Worm (Caenorhabditis elegans) whole organism, L4 larva: ENCODE data around the gene T14B1.1.

Source experiments
- F10B5.3 ChIP-seq: sonication (generic microtip); optimal IDR thresholded peaks from 2 replicates; lab custom pipeline; 2016; ENCODE audit warnings: mild to moderate bottlenecking, missing genetic modification characterization, missing compliant biosample characterization
- F26F4.8 ChIP-seq: fragments of 200-800 bp; sonication (Bioruptor generic); conservative IDR thresholded peaks from 2 replicates; pipeline ENCODE4 v1.3.6; 2022; ENCODE audit warnings: missing genetic modification characterization, missing compliant biosample characterization
- F49E8.2 ChIP-seq: sonication (generic microtip); optimal IDR thresholded peaks from 2 replicates; lab custom pipeline; 2016; ENCODE audit warnings: missing compliant biosample characterization, mild to moderate bottlenecking, missing genetic modification characterization, borderline replicate concordance
- R02D3.7 ChIP-seq: fragments of 150-350 bp; sonication (generic microtip); optimal IDR thresholded peaks from 3 replicates; lab custom pipeline; 2014; ENCODE audit warnings: missing biosample characterization, missing genetic modification characterization
- T20F7.1 ChIP-seq: fragments of 200-800 bp; sonication (Bioruptor generic); optimal IDR thresholded peaks from 2 replicates; lab custom pipeline; 2018; ENCODE audit warnings: mild to moderate bottlenecking, missing genetic modification characterization, missing compliant biosample characterization
- T26A8.4 ChIP-seq: fragments of 200-800 bp; sonication (Bioruptor generic); IDR thresholded peaks from 2 replicates; pipeline ENCODE4 v1.3.6; 2022; ENCODE audit warnings: missing genetic modification characterization, missing compliant biosample characterization
- Y48G9A.11 ChIP-seq: fragments of 200-800 bp; sonication (Bioruptor generic); IDR thresholded peaks from 2 replicates; pipeline ENCODE4 v1.3.6; 2022; ENCODE audit warnings: missing genetic modification reagents, missing genetic modification characterization, missing compliant biosample characterization
- ZK546.5 ChIP-seq, 2 experiments: sonication (generic microtip); optimal IDR thresholded peaks; 2 replicates each; lab custom pipeline; 2017; ENCODE audit warnings: missing biosample characterization in 2 of 2, missing genetic modification characterization in 2 of 2
- ama-1 ChIP-seq: fragments of 150-350 bp; optimal IDR thresholded peaks from 2 replicates; lab custom pipeline; 2014; ENCODE audit warnings: inconsistent platforms, mixed read lengths
- ceh-20 ChIP-seq: fragments of 200-800 bp; sonication (Bioruptor generic); IDR thresholded peaks from 2 replicates; pipeline ENCODE4 v1.3.6; 2022; ENCODE audit warnings: missing genetic modification reagents, missing genetic modification characterization, missing compliant biosample characterization
- ceh-28 ChIP-seq: fragments of 150-350 bp; optimal IDR thresholded peaks from 2 replicates; lab custom pipeline; 2014; ENCODE audit warnings: missing biosample characterization, missing genetic modification reagents, missing genetic modification characterization
- ces-1 ChIP-seq: fragments of 150-350 bp; sonication (generic microtip); optimal IDR thresholded peaks from 4 replicates; lab custom pipeline; 2014; ENCODE audit warnings: missing biosample characterization, missing genetic modification reagents, missing genetic modification characterization
- daf-16 ChIP-seq, 3 experiments: sonication (generic microtip); optimal IDR thresholded peaks; 2 replicates each; lab custom pipeline; 2016 to 2017; ENCODE audit warnings: missing genetic modification characterization in 3 of 3, missing genetic modification reagents in 3 of 3, mild to moderate bottlenecking in 2 of 3, missing compliant biosample characterization in 2 of 3, missing biosample characterization in 1 of 3, moderate library complexity in 1 of 3
- daf-19 ChIP-seq: fragments of 200-800 bp; sonication (Bioruptor generic); conservative IDR thresholded peaks from 2 replicates; pipeline ENCODE4 v1.3.6; 2022; ENCODE audit warnings: missing genetic modification characterization, missing compliant biosample characterization
- daf-8 ChIP-seq: fragments of 200-800 bp; sonication (Bioruptor generic); IDR thresholded peaks from 2 replicates; pipeline ENCODE4 v1.3.6; 2022; ENCODE audit warnings: missing genetic modification characterization, missing compliant biosample characterization
- dmd-8 ChIP-seq: fragments of 200-800 bp; sonication (Bioruptor generic); IDR thresholded peaks from 2 replicates; pipeline ENCODE4 v1.3.6; 2022; ENCODE audit warnings: missing genetic modification characterization, missing compliant biosample characterization
- dmd-9 ChIP-seq: fragments of 200-800 bp; sonication (Bioruptor generic); IDR thresholded peaks from 2 replicates; pipeline ENCODE4 v1.3.6; 2022; ENCODE audit warnings: missing genetic modification reagents, missing genetic modification characterization, missing compliant biosample characterization
- dpl-1 ChIP-seq: fragments of 150-350 bp; optimal IDR thresholded peaks from 2 replicates; lab custom pipeline; 2014; ENCODE audit warnings: missing biosample characterization, missing genetic modification reagents, missing genetic modification characterization
- dve-1 ChIP-seq: sonication (generic microtip); optimal IDR thresholded peaks from 2 replicates; lab custom pipeline; 2017; ENCODE audit warnings: antibody characterized with exemption, mild to moderate bottlenecking, missing genetic modification characterization, missing compliant biosample characterization; ENCODE audit not compliant: insufficient read depth
- egl-27 ChIP-seq: sonication (generic microtip); optimal IDR thresholded peaks from 3 replicates; lab custom pipeline; 2017; ENCODE audit warnings: missing biosample characterization, missing genetic modification reagents, missing genetic modification characterization
- fkh-10 ChIP-seq: fragments of 150-350 bp; optimal IDR thresholded peaks from 2 replicates; lab custom pipeline; 2014; ENCODE audit warnings: missing biosample characterization, missing genetic modification reagents, missing genetic modification characterization
- hlh-11 ChIP-seq: fragments of 200-800 bp; sonication (Bioruptor generic); optimal IDR thresholded peaks from 2 replicates; lab custom pipeline; 2018; ENCODE audit warnings: mild to moderate bottlenecking, missing genetic modification characterization, missing compliant biosample characterization
- lim-7 ChIP-seq: fragments of 200-800 bp; sonication (Bioruptor generic); IDR thresholded peaks from 2 replicates; pipeline ENCODE4 v1.3.6; 2022; ENCODE audit warnings: missing genetic modification characterization, missing compliant biosample characterization
- lin-29 ChIP-seq: fragments of 200-800 bp; sonication (Bioruptor generic); IDR thresholded peaks from 2 replicates; pipeline ENCODE4 v1.3.6; 2022; ENCODE audit warnings: missing genetic modification reagents, missing genetic modification characterization, missing compliant biosample characterization
- lin-39 ChIP-seq: fragments of 150-350 bp; optimal IDR thresholded peaks from 2 replicates; lab custom pipeline; 2014; ENCODE audit warnings: missing biosample characterization, missing genetic modification reagents, missing genetic modification characterization
- lsy-2 ChIP-seq, 2 experiments: fragments of 150-350 bp in 1 of 2; sonication (generic microtip) in 1 of 2; optimal IDR thresholded peaks; 2 replicates each; lab custom pipeline; 2014 to 2017; ENCODE audit warnings: missing biosample characterization in 2 of 2, missing genetic modification characterization in 2 of 2
- madf-5 ChIP-seq, 2 experiments: fragments of 200-800 bp; sonication (Bioruptor generic); IDR thresholded peaks; 2 replicates each; pipeline ENCODE4 v1.3.6; 2022; ENCODE audit warnings: missing compliant biosample characterization in 2 of 2, missing genetic modification characterization in 2 of 2
- mep-1 ChIP-seq: fragments of 150-350 bp; sonication (generic microtip); optimal IDR thresholded peaks from 3 replicates; lab custom pipeline; 2014; ENCODE audit warnings: missing biosample characterization, missing genetic modification characterization
- mxl-3 ChIP-seq: fragments of 200-800 bp; sonication (Bioruptor generic); optimal IDR thresholded peaks from 2 replicates; lab custom pipeline; 2018; ENCODE audit warnings: mild to moderate bottlenecking, missing genetic modification characterization, missing compliant biosample characterization
- nhr-10 ChIP-seq: fragments of 150-350 bp; optimal IDR thresholded peaks from 2 replicates; lab custom pipeline; 2014; ENCODE audit warnings: missing biosample characterization, missing genetic modification characterization
- nhr-102 ChIP-seq: sonication (generic microtip); optimal IDR thresholded peaks from 2 replicates; lab custom pipeline; 2016; ENCODE audit warnings: mild to moderate bottlenecking, missing genetic modification characterization, moderate library complexity, missing compliant biosample characterization
- nhr-11 ChIP-seq: fragments of 150-350 bp; optimal IDR thresholded peaks from 2 replicates; lab custom pipeline; 2014; ENCODE audit warnings: missing biosample characterization, missing genetic modification characterization
- nhr-111 ChIP-seq: fragments of 200-800 bp; sonication (Bioruptor generic); optimal IDR thresholded peaks from 2 replicates; lab custom pipeline; 2018; ENCODE audit warnings: mild to moderate bottlenecking, missing genetic modification characterization, missing compliant biosample characterization
- nhr-25 ChIP-seq: sonication (generic microtip); optimal IDR thresholded peaks from 2 replicates; lab custom pipeline; 2017; ENCODE audit warnings: missing genetic modification characterization, mild to moderate bottlenecking, missing compliant biosample characterization, antibody characterized with exemption, moderate library complexity, borderline replicate concordance; ENCODE audit not compliant: insufficient read depth
- nhr-48 ChIP-seq: sonication (generic microtip); optimal IDR thresholded peaks from 2 replicates; lab custom pipeline; 2016; ENCODE audit warnings: mild to moderate bottlenecking, missing genetic modification characterization, missing compliant biosample characterization
- nhr-76 ChIP-seq: fragments of 150-350 bp; optimal IDR thresholded peaks from 2 replicates; lab custom pipeline; 2014; ENCODE audit warnings: missing biosample characterization, missing genetic modification characterization
- php-3 ChIP-seq: fragments of 200-800 bp; sonication (Bioruptor generic); IDR thresholded peaks from 2 replicates; pipeline ENCODE4 v1.3.6; 2022; ENCODE audit warnings: missing genetic modification reagents, missing genetic modification characterization, missing compliant biosample characterization
- saeg-2 ChIP-seq: fragments of 200-800 bp; sonication (Bioruptor generic); IDR thresholded peaks from 2 replicates; pipeline ENCODE4 v1.3.6; 2022; ENCODE audit warnings: missing genetic modification reagents, missing genetic modification characterization, missing compliant biosample characterization
- spr-1 ChIP-seq: sonication (generic microtip); optimal IDR thresholded peaks from 2 replicates; lab custom pipeline; 2016; ENCODE audit warnings: mild to moderate bottlenecking, missing genetic modification characterization, missing compliant biosample characterization
- unc-130 ChIP-seq: sonication (generic microtip); optimal IDR thresholded peaks from 2 replicates; lab custom pipeline; 2016; ENCODE audit warnings: missing genetic modification reagents, missing genetic modification characterization, missing compliant biosample characterization
- unc-62 ChIP-seq, 3 experiments: fragments of 150-350 bp in 1 of 3; sonication (generic microtip); optimal IDR thresholded peaks in 2 of 3; peaks in 1 of 3; 1 replicate in 1 of 3; 2 replicates in 2 of 3; lab custom pipeline; 2014 to 2017; ENCODE audit warnings: missing biosample characterization in 3 of 3, missing genetic modification characterization in 3 of 3, missing genetic modification reagents in 3 of 3, missing genotype in 1 of 3
- zip-11 ChIP-seq: fragments of 200-800 bp; sonication (Bioruptor generic); IDR thresholded peaks from 2 replicates; pipeline ENCODE4 v1.3.6; 2022; ENCODE audit warnings: missing genetic modification characterization, missing compliant biosample characterization
- ztf-7 ChIP-seq: fragments of 150-350 bp; optimal IDR thresholded peaks from 2 replicates; lab custom pipeline; 2014; ENCODE audit warnings: missing biosample characterization, missing genetic modification characterization

The T14B1.1 gene

DNA sequence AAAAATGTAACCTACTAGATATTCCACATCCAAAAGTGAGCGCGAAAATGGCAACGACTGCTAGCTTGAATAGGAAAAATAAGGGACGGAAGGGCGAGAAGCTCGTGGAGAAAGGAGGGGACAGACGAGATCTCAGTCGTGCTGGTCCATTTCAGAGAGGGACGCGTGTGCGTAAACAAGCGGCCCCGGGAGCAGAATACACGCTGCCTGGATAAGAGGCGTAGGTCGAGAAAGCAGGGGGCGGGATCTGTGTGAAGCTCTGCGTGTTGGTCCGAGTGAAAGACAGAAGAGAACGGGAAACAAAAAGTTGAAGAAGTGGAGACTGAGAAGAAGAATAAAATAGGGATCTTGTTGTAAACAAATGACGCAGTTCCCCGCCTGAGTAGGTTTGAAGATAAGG lies at the start of gene T14B1.1 (continued):
- TF ChIP-seq lim-7 (GFP tag; lab: Robert Waterston, UW): no peak
- TF ChIP-seq dmd-8 (GFP tag; lab: Robert Waterston, UW): no peak
- peak in 1 of 2 experiments; percentile 32 for TF ChIP-seq unc-62 (GFP tag; optimal IDR thresholded peaks at IDR 0.05 in 1 of 2; lab: Kevin White, UChicago)
- TF ChIP-seq unc-62 (tag; optimal IDR thresholded peaks at IDR 0.05; lab: Kevin White, UChicago): no peak
- TF ChIP-seq dpl-1 (GFP tag; lab: Kevin White, UChicago): no peak
- no peak for TF ChIP-seq R02D3.7 (tag; lab: Kevin White, UChicago)
- peak; percentile 59 for TF ChIP-seq fkh-10 (GFP tag; lab: Kevin White, UChicago)
- TF ChIP-seq ztf-7 (tag; lab: Kevin White, UChicago): no peak
- TF ChIP-seq dmd-9 (GFP tag; lab: Robert Waterston, UW): no peak
- no peak for TF ChIP-seq madf-5 (GFP tag; IDR thresholded peaks at IDR 0.05; lab: Robert Waterston, UW)
- no peak for TF ChIP-seq daf-8 (GFP tag; lab: Robert Waterston, UW)
- no peak for TF ChIP-seq ama-1 (lab: Kevin White, UChicago)
- TF ChIP-seq nhr-25 (tag; lab: Kevin White, UChicago): no peak
- no peak for TF ChIP-seq F10B5.3
- TF ChIP-seq nhr-111 (GFP tag; lab: Kevin White, UChicago): no peak
- no peak for TF ChIP-seq T26A8.4 (GFP tag; lab: Robert Waterston, UW)
- TF ChIP-seq nhr-48 (tag; lab: Kevin White, UChicago): no peak
- no peak for TF ChIP-seq lsy-2 (tag; optimal IDR thresholded peaks at IDR 0.05; lab: Kevin White, UChicago)
- TF ChIP-seq daf-16 (GFP tag; optimal IDR thresholded peaks at IDR 0.05; lab: Kevin White, UChicago): peak in 1 of 2 experiments; percentile 45
- no peak for TF ChIP-seq daf-16 (tag; optimal IDR thresholded peaks at IDR 0.05; lab: Kevin White, UChicago)
- TF ChIP-seq mep-1 (tag; lab: Kevin White, UChicago): peak; percentile 64
- no peak for TF ChIP-seq unc-130
- no peak for TF ChIP-seq ceh-28
- no peak for TF ChIP-seq spr-1
- TF ChIP-seq ces-1 (GFP tag; lab: Kevin White, UChicago): no peak
- TF ChIP-seq php-3 (GFP tag; lab: Robert Waterston, UW): no peak
- TF ChIP-seq T20F7.1 (GFP tag; lab: Kevin White, UChicago): no peak

DNA sequence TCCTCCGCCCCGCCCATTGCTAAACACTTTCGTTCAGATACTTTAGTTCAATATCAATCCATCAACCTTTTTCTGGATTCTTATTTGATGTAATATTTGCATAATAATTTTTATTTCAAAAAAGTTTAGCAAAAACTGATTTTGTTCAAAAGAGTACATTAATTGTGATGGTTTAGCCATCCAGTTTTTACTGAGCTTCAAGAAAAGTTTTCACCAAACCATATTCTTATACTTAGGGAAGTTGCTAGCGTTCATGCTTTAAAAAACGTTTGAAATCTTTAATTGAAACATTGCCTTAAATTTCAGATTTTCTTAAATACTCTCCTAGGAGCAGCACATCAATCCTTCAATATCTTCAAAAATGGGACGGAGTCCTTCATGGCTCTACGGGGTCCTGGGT lies 48.7 kb upstream of the T14B1.1 start, which contains the start of gene him-4:
him-4 (plus strand) TSS at position 301 of the 400 bp plus-strand sequence.
- TF ChIP-seq daf-16 (GFP tag; optimal IDR thresholded peaks at IDR 0.05; lab: Kevin White, UChicago) (no peak), daf-16 (tag; optimal IDR thresholded peaks at IDR 0.05; lab: Kevin White, UChicago) (no peak), saeg-2 (GFP tag; lab: Robert Waterston, UW) (no peak), dve-1 (no peak), ZK546.5 (tag; optimal IDR thresholded peaks at IDR 0.05; lab: Kevin White, UChicago) (no peak), lin-39 (no peak), daf-19 (no peak), hlh-11 (tag; lab: Kevin White, UChicago) (no peak), lin-29 (no peak), nhr-11 (tag; lab: Kevin White, UChicago) (no peak)

DNA sequence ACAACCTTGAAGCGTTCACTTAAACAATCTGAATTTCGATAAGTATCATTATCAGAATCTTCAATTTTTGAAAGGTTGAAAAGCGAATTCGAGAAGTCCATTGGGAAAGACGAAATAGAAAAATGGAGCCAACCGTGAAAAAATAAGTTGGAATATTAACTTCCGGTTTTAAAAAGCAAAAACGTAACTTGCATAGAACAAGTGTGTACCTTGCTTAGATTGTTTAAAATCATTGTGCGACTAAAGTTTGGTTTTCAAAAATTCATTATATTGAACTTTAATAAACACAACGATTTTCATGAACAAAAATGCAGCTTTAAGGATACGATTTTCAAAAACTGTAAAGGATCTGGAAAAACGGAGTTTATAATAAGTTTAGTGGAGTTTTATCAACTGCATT lies 45.1 kb upstream of the T14B1.1 start, which contains the start of gene F15G9.2:
F15G9.2 (minus strand) TSS at position 101 of the 400 bp plus-strand sequence.
- TF ChIP-seq php-3 (GFP tag; lab: Robert Waterston, UW) (no peak), F49E8.2 (tag; lab: Kevin White, UChicago) (no peak), dmd-9 (GFP tag; lab: Robert Waterston, UW) (no peak), zip-11 (GFP tag; lab: Robert Waterston, UW) (no peak), nhr-102 (tag; lab: Kevin White, UChicago) (no peak), egl-27 (no peak), Y48G9A.11 (GFP tag; lab: Robert Waterston, UW) (no peak), F26F4.8 (GFP tag; lab: Robert Waterston, UW) (no peak), lin-39 (no peak), nhr-76 (no peak), T26A8.4 (GFP tag; lab: Robert Waterston, UW) (no peak), nhr-10 (no peak), mxl-3 (GFP tag; lab: Kevin White, UChicago) (no peak), ama-1 (lab: Kevin White, UChicago) (no peak), ceh-20 (GFP tag; lab: Robert Waterston, UW) (no peak), lin-29 (no peak), ceh-28 (no peak)
- TF ChIP-seq, all 104 proteins: peak for 0
